Worm (Caenorhabditis elegans) whole organism, late embryonic: ENCODE results near the gene srw-71.
"Not testable (repeated sequence)": the region's sequence is repeated elsewhere in the genome, so short reads cannot be mapped to it uniquely, and the experiment has no call there.

Experiments used
- F13H6.1 ChIP-seq: sonication (generic microtip); optimal IDR thresholded peaks from 2 replicates; lab custom pipeline; 2016; ENCODE audit warnings: missing genetic modification characterization, missing compliant biosample characterization
- Y22D7AL.16 ChIP-seq: sonication (generic microtip); optimal IDR thresholded peaks from 2 replicates; lab custom pipeline; 2016; ENCODE audit warnings: missing genetic modification characterization, missing compliant biosample characterization
- ahr-1 ChIP-seq: sonication (generic microtip); optimal IDR thresholded peaks from 2 replicates; lab custom pipeline; 2016; ENCODE audit warnings: missing genetic modification characterization, missing compliant biosample characterization
- ceh-2 ChIP-seq: sonication (generic microtip); optimal IDR thresholded peaks from 2 replicates; lab custom pipeline; 2016; ENCODE audit warnings: missing genotype, missing genetic modification characterization, missing compliant biosample characterization
- ceh-30 ChIP-seq: fragments of 150-350 bp; optimal IDR thresholded peaks from 2 replicates; lab custom pipeline; 2014; ENCODE audit warnings: missing biosample characterization, missing genetic modification characterization
- ceh-34 ChIP-seq: sonication (generic microtip); optimal IDR thresholded peaks from 2 replicates; lab custom pipeline; 2016; ENCODE audit warnings: mild to moderate bottlenecking, missing genetic modification characterization, missing compliant biosample characterization
- ceh-45 ChIP-seq: fragments of 200-800 bp; sonication (Bioruptor generic); IDR thresholded peaks from 2 replicates; pipeline ENCODE4 v1.3.6; 2022; ENCODE audit warnings: missing genetic modification reagents, missing genetic modification characterization, missing compliant biosample characterization
- ceh-48 ChIP-seq: sonication (generic microtip); optimal IDR thresholded peaks from 2 replicates; lab custom pipeline; 2016; ENCODE audit warnings: missing genetic modification characterization, inconsistent platforms, missing compliant biosample characterization
- ceh-9 ChIP-seq: sonication (generic microtip); optimal IDR thresholded peaks from 2 replicates; lab custom pipeline; 2016; ENCODE audit warnings: mild to moderate bottlenecking, missing genetic modification characterization, inconsistent platforms, missing compliant biosample characterization
- che-1 ChIP-seq: sonication (generic microtip); optimal IDR thresholded peaks from 2 replicates; lab custom pipeline; 2016; ENCODE audit warnings: mild to moderate bottlenecking, missing genetic modification characterization, missing compliant biosample characterization
- dve-1 ChIP-seq: sonication (generic microtip); optimal IDR thresholded peaks from 2 replicates; lab custom pipeline; 2017; ENCODE audit warnings: antibody characterized with exemption, mild to moderate bottlenecking, missing genetic modification characterization, missing compliant biosample characterization
- elt-2 ChIP-seq: sonication (generic microtip); optimal IDR thresholded peaks from 2 replicates; lab custom pipeline; 2016; ENCODE audit warnings: missing genetic modification reagents, missing genetic modification characterization, missing compliant biosample characterization
- fkh-10 ChIP-seq: fragments of 150-350 bp; optimal IDR thresholded peaks from 2 replicates; lab custom pipeline; 2014; ENCODE audit warnings: missing biosample characterization, missing genetic modification reagents, missing genetic modification characterization
- fkh-6 ChIP-seq: sonication (generic microtip); optimal IDR thresholded peaks from 2 replicates; lab custom pipeline; 2016; ENCODE audit warnings: missing genetic modification characterization, missing compliant biosample characterization
- gmeb-2 ChIP-seq: sonication (generic microtip); optimal IDR thresholded peaks from 2 replicates; lab custom pipeline; 2016; ENCODE audit warnings: missing genetic modification characterization, inconsistent platforms, missing compliant biosample characterization
- hlh-30 ChIP-seq: sonication (generic microtip); optimal IDR thresholded peaks from 2 replicates; lab custom pipeline; 2017; ENCODE audit warnings: antibody characterized with exemption, missing genetic modification characterization, missing compliant biosample characterization; ENCODE audit not compliant: insufficient read depth
- hlh-6 ChIP-seq: sonication (generic microtip); optimal IDR thresholded peaks from 2 replicates; lab custom pipeline; 2016; ENCODE audit warnings: missing genotype, missing genetic modification characterization, missing compliant biosample characterization
- lim-6 ChIP-seq: sonication (generic microtip); optimal IDR thresholded peaks from 2 replicates; lab custom pipeline; 2016; ENCODE audit warnings: missing genetic modification characterization, missing compliant biosample characterization
- nhr-11 ChIP-seq: fragments of 150-350 bp; optimal IDR thresholded peaks from 2 replicates; lab custom pipeline; 2014; ENCODE audit warnings: missing biosample characterization, missing genetic modification characterization
- nhr-232 ChIP-seq: sonication (generic microtip); optimal IDR thresholded peaks from 2 replicates; lab custom pipeline; 2016; ENCODE audit warnings: missing genetic modification characterization, missing compliant biosample characterization
- pag-3 ChIP-seq: sonication (generic microtip); optimal IDR thresholded peaks from 2 replicates; lab custom pipeline; 2016; ENCODE audit warnings: missing compliant biosample characterization, missing genetic modification characterization, borderline replicate concordance
- pha-2 ChIP-seq: sonication (generic microtip); optimal IDR thresholded peaks from 2 replicates; lab custom pipeline; 2017; ENCODE audit warnings: mild to moderate bottlenecking, missing genetic modification characterization, missing compliant biosample characterization
- pha-4 ChIP-seq: fragments of 150-350 bp; optimal IDR thresholded peaks from 2 replicates; lab custom pipeline; 2018; ENCODE audit warnings: missing biosample characterization, missing genetic modification reagents, missing genetic modification characterization
- pqm-1 ChIP-seq: sonication (generic microtip); optimal IDR thresholded peaks from 2 replicates; lab custom pipeline; 2016; ENCODE audit warnings: missing genetic modification characterization, missing compliant biosample characterization
- ref-2 ChIP-seq: sonication (generic microtip); optimal IDR thresholded peaks from 2 replicates; lab custom pipeline; 2016; ENCODE audit warnings: missing genetic modification characterization, missing compliant biosample characterization
- rnt-1 ChIP-seq: sonication (generic microtip); optimal IDR thresholded peaks from 2 replicates; lab custom pipeline; 2016; ENCODE audit warnings: missing genetic modification characterization, missing compliant biosample characterization
- sdc-2 ChIP-seq: sonication (generic microtip); optimal IDR thresholded peaks from 2 replicates; lab custom pipeline; 2016; ENCODE audit warnings: missing genotype, missing genetic modification characterization, missing compliant biosample characterization
- sox-2 ChIP-seq: fragments of 200-800 bp; sonication (Bioruptor generic); IDR thresholded peaks from 2 replicates; pipeline ENCODE4 v1.3.6; 2022; ENCODE audit warnings: missing genetic modification reagents, missing genetic modification characterization, missing compliant biosample characterization
- sox-4 ChIP-seq: sonication (generic microtip); optimal IDR thresholded peaks from 2 replicates; lab custom pipeline; 2017; ENCODE audit warnings: mild to moderate bottlenecking, missing genetic modification characterization, inconsistent platforms, missing compliant biosample characterization
- tbx-7 ChIP-seq: sonication (generic microtip); optimal IDR thresholded peaks from 2 replicates; lab custom pipeline; 2016; ENCODE audit warnings: missing genotype, missing genetic modification characterization, missing compliant biosample characterization
- ttx-3 ChIP-seq: sonication (generic microtip); optimal IDR thresholded peaks from 2 replicates; lab custom pipeline; 2016; ENCODE audit warnings: missing genetic modification reagents, missing genetic modification characterization, missing compliant biosample characterization
- unc-42 ChIP-seq: sonication (generic microtip); optimal IDR thresholded peaks from 2 replicates; lab custom pipeline; 2016; ENCODE audit warnings: missing genotype, missing genetic modification characterization, missing compliant biosample characterization
- unc-55 ChIP-seq: sonication (generic microtip); optimal IDR thresholded peaks from 2 replicates; lab custom pipeline; 2017; ENCODE audit warnings: missing biosample characterization, missing genetic modification reagents, missing genetic modification characterization
- ztf-16 ChIP-seq: sonication (generic microtip); optimal IDR thresholded peaks from 2 replicates; lab custom pipeline; 2017; ENCODE audit warnings: missing genetic modification characterization, missing compliant biosample characterization

srw-71 gene

DNA sequence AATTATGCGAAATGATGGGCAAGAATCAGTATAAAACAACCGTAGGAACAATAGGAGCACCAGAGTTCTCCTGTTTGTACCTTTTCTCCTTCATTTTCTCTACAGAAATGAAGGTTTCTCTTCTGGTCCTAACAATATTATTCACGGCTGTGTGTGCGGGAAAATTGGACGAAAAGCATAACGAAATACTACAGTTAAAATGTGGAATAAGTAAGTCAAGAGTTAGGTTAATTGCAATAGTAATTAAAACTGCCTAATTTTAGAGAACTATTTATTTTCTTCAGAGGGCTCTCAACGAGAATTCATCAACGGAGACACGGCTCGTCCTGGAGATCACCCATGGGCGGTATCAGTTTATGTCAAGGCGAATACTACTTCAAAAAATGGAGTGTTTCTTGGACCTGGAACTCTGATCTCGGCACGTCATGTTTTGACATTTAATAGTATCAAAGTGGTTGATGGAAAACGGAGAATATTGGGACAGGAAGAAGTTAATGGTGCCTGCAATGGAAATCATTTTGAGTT, 18.4 kb upstream of the srw-71 start, which contains the start of gene try-12:
try-12 (plus strand) TSS at position 51 of the 525 bp plus-strand sequence.
- no peak for TF ChIP-seq Y22D7AL.16 (tag; lab: Kevin White, UChicago)
- no peak for TF ChIP-seq che-1 (tag; lab: Kevin White, UChicago)
- TF ChIP-seq unc-42 (tag; lab: Kevin White, UChicago): no peak
- TF ChIP-seq ahr-1 (tag; lab: Kevin White, UChicago): no peak
- no peak for TF ChIP-seq unc-55 (GFP tag; lab: Kevin White, UChicago)
- TF ChIP-seq hlh-30 (tag; lab: Kevin White, UChicago): no peak
- TF ChIP-seq nhr-232 (tag; lab: Kevin White, UChicago): no peak
- no peak for TF ChIP-seq sox-2 (GFP tag; lab: Robert Waterston, UW)

DNA sequence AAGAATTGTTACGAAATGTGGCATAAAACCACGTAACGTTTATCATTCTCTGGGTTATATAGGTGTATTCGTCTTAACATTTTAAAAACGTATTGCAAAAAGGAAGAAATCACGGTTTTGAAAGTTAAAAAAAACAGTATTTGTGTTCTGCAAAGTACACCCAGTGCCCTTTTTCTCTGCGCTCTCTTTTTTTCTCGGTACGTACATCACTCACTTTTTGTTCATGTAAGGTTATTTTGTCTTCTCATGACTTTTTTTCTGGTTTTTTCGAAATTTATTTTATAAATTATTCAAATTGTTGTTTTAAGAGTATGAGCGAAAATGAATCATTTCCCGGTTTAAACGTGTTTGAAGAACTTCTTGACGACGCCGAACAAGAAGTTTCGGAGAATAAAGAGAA, 16.0 kb upstream of the srw-71 start, which contains the start of gene F25E5.5:
F25E5.5 (plus strand) TSS at position 301 of the 400 bp plus-strand sequence.
- TF ChIP-seq fkh-6 (no peak), ceh-9 (tag; lab: Kevin White, UChicago) (no peak)

DNA sequence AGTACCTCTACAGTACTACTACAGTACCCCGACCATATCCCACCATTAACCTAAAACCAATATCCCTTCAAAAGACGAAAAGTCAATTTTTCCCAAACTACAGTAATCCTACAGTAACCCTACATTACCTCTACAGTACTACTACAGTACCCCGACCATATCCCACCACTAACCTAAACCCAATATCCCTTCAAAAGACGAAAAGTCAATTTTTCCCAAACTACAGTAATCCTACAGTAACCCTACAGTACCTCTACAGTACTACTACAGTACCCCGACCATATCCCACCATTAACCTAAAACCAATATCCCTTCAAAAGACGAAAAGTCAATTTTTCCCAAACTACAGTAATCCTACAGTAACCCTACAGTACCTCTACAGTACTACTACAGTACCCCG, 13.4 kb upstream of the srw-71 start, which contains the start of gene nhr-141:
nhr-141 (plus strand) TSS at position 331 of the 400 bp plus-strand sequence.
- TF ChIP-seq pqm-1 (tag; lab: Kevin White, UChicago); ceh-48; gmeb-2 (tag; lab: Kevin White, UChicago): not testable (repeated sequence)
- TF ChIP-seq, all 69 proteins: peak for 0; not testable (repeated sequence) for 69

DNA sequence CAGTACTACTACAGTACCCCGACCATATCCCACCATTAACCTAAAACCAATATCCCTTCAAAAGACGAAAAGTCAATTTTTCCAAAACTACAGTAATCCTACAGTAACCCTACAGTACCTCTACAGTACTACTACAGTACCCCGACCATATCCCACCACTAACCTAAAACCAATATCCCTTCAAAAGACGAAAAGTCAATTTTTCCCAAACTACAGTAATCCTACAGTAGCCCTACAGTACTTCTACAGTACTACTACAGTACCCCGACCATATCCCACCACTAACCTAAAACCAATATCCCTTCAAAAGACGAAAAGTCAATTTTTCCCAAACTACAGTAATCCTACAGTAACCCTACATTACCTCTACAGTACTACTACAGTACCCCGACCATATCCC, 12.6 kb upstream of the srw-71 start:
- TF ChIP-seq ceh-45 (GFP tag; lab: Robert Waterston, UW): peak; percentile 60; the same call in 1 of the 2 replicates

DNA sequence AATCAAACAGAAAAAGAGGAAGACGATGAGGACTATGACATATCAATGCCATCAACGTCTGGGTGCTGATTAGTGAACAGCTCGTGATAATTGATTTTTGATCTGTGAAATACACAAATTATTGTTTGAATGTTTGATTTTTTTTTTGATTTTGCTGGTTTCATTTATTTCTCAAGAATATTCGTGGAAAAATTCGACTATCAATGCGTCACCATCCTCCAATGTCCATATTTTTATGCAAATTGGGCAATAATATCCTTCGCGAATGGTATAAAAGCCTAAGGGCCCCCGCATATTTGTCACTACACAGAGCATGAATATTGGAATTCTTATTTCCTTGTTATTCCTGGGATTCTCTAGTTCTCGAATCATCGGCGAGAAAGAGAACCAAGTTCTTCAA, 8.9 kb upstream of the srw-71 start, which contains the start of gene try-13:
try-13 (plus strand) TSS at position 301 of the 400 bp plus-strand sequence.
- TF ChIP-seq pqm-1 (tag; lab: Kevin White, UChicago): no peak
- TF ChIP-seq fkh-10 (GFP tag; lab: Kevin White, UChicago): no peak
- TF ChIP-seq ceh-34 (tag; lab: Kevin White, UChicago): no peak
- TF ChIP-seq pag-3 (tag; lab: Kevin White, UChicago): no peak
- TF ChIP-seq pha-4 (tag; lab: Kevin White, UChicago): no peak
- no peak for TF ChIP-seq F13H6.1 (tag; lab: Kevin White, UChicago)
- TF ChIP-seq unc-42 (tag; lab: Kevin White, UChicago): no peak
- no peak for TF ChIP-seq pha-2 (tag; lab: Kevin White, UChicago)
- no peak for TF ChIP-seq sdc-2
- no peak for TF ChIP-seq ztf-16
- TF ChIP-seq sox-4 (tag; lab: Kevin White, UChicago): no peak
- no peak for TF ChIP-seq tbx-7 (tag; lab: Kevin White, UChicago)
- TF ChIP-seq elt-2 (tag; lab: Kevin White, UChicago): no peak
- TF ChIP-seq rnt-1 (tag; lab: Kevin White, UChicago): no peak

DNA sequence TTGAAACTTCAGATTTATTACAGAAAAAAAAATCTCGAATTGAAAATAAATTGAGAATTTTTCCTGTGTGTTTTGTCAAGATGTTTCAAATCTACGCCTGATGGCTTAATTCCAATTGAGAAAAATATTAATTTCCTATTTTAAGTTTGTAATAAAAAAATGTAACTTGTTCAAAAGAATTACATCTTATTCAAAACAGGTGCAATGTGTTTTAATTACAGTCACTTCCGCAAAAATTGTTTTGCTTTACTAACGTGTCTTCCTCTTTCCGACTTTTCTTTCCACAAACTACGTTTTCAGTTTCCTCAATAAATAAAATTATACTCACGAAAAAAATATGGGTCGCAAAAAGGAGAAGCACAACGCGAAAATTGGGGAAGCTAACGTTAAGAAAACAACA, 7.1 kb upstream of the srw-71 start, which contains the start of gene F25E5.16:
F25E5.16 (plus strand) TSS at position 301 of the 400 bp plus-strand sequence.
- TF ChIP-seq ref-2 (tag; lab: Kevin White, UChicago) (no peak), ttx-3 (tag; lab: Kevin White, UChicago) (no peak), gmeb-2 (tag; lab: Kevin White, UChicago) (no peak), unc-55 (GFP tag; lab: Kevin White, UChicago) (no peak), sox-2 (GFP tag; lab: Robert Waterston, UW) (no peak), ceh-30 (tag; lab: Kevin White, UChicago) (no peak), elt-2 (tag; lab: Kevin White, UChicago) (no peak), fkh-6 (no peak), F13H6.1 (tag; lab: Kevin White, UChicago) (no peak), hlh-6 (no peak), dve-1 (tag; lab: Kevin White, UChicago) (no peak), sdc-2 (no peak), nhr-11 (tag; lab: Kevin White, UChicago) (no peak), rnt-1 (tag; lab: Kevin White, UChicago) (no peak), lim-6 (tag; lab: Kevin White, UChicago) (no peak), ztf-16 (no peak), unc-42 (tag; lab: Kevin White, UChicago) (no peak), ceh-2 (no peak)
